Worm (Caenorhabditis elegans) whole organism, late embryonic: ENCODE data around the gene C05C9.3.
A peak's percentile ranks its signal among the peaks of the same experiment; 100 is the strongest.

ENCODE experiments used
- C08G9.2 ChIP-seq: sonication (generic microtip); optimal IDR thresholded peaks from 2 replicates; lab custom pipeline; 2016; ENCODE audit warnings: mild to moderate bottlenecking, missing genetic modification characterization, moderate library complexity, missing compliant biosample characterization
- F13H6.1 ChIP-seq: sonication (generic microtip); optimal IDR thresholded peaks from 2 replicates; lab custom pipeline; 2016; ENCODE audit warnings: missing genetic modification characterization, missing compliant biosample characterization
- K09A11.1 ChIP-seq: sonication (generic microtip); optimal IDR thresholded peaks from 2 replicates; lab custom pipeline; 2017; ENCODE audit warnings: antibody characterized with exemption, mild to moderate bottlenecking, missing genetic modification characterization, missing compliant biosample characterization; ENCODE audit not compliant: insufficient read depth
- T23F11.4 ChIP-seq: fragments of 200-800 bp; sonication (Bioruptor generic); optimal IDR thresholded peaks from 2 replicates; lab custom pipeline; 2018; ENCODE audit warnings: mild to moderate bottlenecking, missing genetic modification characterization, missing compliant biosample characterization
- ahr-1 ChIP-seq: sonication (generic microtip); optimal IDR thresholded peaks from 2 replicates; lab custom pipeline; 2016; ENCODE audit warnings: missing genetic modification characterization, missing compliant biosample characterization
- ama-1 ChIP-seq: fragments of 150-350 bp; optimal IDR thresholded peaks from 2 replicates; lab custom pipeline; 2014
- ceh-18 ChIP-seq: sonication (generic microtip); optimal IDR thresholded peaks from 2 replicates; lab custom pipeline; 2016; ENCODE audit warnings: missing genetic modification characterization, missing compliant biosample characterization
- ceh-19 ChIP-seq: fragments of 200-800 bp; sonication (Bioruptor generic); optimal IDR thresholded peaks from 2 replicates; lab custom pipeline; 2018; ENCODE audit warnings: mild to moderate bottlenecking, missing genetic modification characterization, missing compliant biosample characterization
- ceh-22 ChIP-seq: sonication (generic microtip); optimal IDR thresholded peaks from 2 replicates; lab custom pipeline; 2017; ENCODE audit warnings: missing biosample characterization, missing genetic modification characterization
- ceh-34 ChIP-seq: sonication (generic microtip); optimal IDR thresholded peaks from 2 replicates; lab custom pipeline; 2016; ENCODE audit warnings: mild to moderate bottlenecking, missing genetic modification characterization, missing compliant biosample characterization
- ceh-45 ChIP-seq: fragments of 200-800 bp; sonication (Bioruptor generic); IDR thresholded peaks from 2 replicates; pipeline ENCODE4 v1.3.6; 2022; ENCODE audit warnings: missing genetic modification reagents, missing genetic modification characterization, missing compliant biosample characterization
- dmd-4 ChIP-seq: sonication (generic microtip); optimal IDR thresholded peaks from 2 replicates; lab custom pipeline; 2016; ENCODE audit warnings: borderline replicate concordance, missing genetic modification characterization, missing compliant biosample characterization
- elt-2 ChIP-seq: sonication (generic microtip); optimal IDR thresholded peaks from 2 replicates; lab custom pipeline; 2016; ENCODE audit warnings: missing genetic modification reagents, missing genetic modification characterization, missing compliant biosample characterization
- elt-4 ChIP-seq: sonication (generic microtip); optimal IDR thresholded peaks from 2 replicates; lab custom pipeline; 2016; ENCODE audit warnings: missing genetic modification characterization, missing compliant biosample characterization
- ets-4 ChIP-seq: sonication (generic microtip); optimal IDR thresholded peaks from 2 replicates; lab custom pipeline; 2016; ENCODE audit warnings: missing genetic modification characterization, missing compliant biosample characterization
- eyg-1 ChIP-seq: sonication (generic microtip); optimal IDR thresholded peaks from 2 replicates; lab custom pipeline; 2016; ENCODE audit warnings: missing genotype, missing genetic modification characterization, missing compliant biosample characterization
- fkh-6 ChIP-seq: sonication (generic microtip); optimal IDR thresholded peaks from 2 replicates; lab custom pipeline; 2016; ENCODE audit warnings: missing genetic modification characterization, missing compliant biosample characterization
- hlh-15 ChIP-seq: sonication (generic microtip); optimal IDR thresholded peaks from 2 replicates; lab custom pipeline; 2016; ENCODE audit warnings: missing genetic modification characterization, missing compliant biosample characterization
- hlh-8 ChIP-seq: sonication (generic microtip); optimal IDR thresholded peaks from 2 replicates; lab custom pipeline; 2016; ENCODE audit warnings: missing genotype, missing genetic modification characterization, missing compliant biosample characterization
- npax-4 ChIP-seq: sonication (generic microtip); optimal IDR thresholded peaks from 2 replicates; lab custom pipeline; 2016; ENCODE audit warnings: missing genetic modification characterization, missing compliant biosample characterization
- odd-2 ChIP-seq: sonication (generic microtip); optimal IDR thresholded peaks from 2 replicates; lab custom pipeline; 2017; ENCODE audit warnings: antibody characterized with exemption, mild to moderate bottlenecking, missing genetic modification characterization, missing compliant biosample characterization
- pag-3 ChIP-seq: sonication (generic microtip); optimal IDR thresholded peaks from 2 replicates; lab custom pipeline; 2016; ENCODE audit warnings: missing compliant biosample characterization, missing genetic modification characterization, borderline replicate concordance
- pat-9 ChIP-seq: fragments of 200-800 bp; sonication (Bioruptor generic); optimal IDR thresholded peaks from 2 replicates; lab custom pipeline; 2018; ENCODE audit warnings: mild to moderate bottlenecking, missing genetic modification characterization, moderate library complexity, missing compliant biosample characterization
- pax-1 ChIP-seq: fragments of 150-350 bp; optimal IDR thresholded peaks from 2 replicates; lab custom pipeline; 2014; ENCODE audit warnings: missing biosample characterization, missing genetic modification characterization
- pha-4 ChIP-seq: fragments of 150-350 bp; optimal IDR thresholded peaks from 2 replicates; lab custom pipeline; 2018; ENCODE audit warnings: missing biosample characterization, missing genetic modification reagents, missing genetic modification characterization
- pqm-1 ChIP-seq: sonication (generic microtip); optimal IDR thresholded peaks from 2 replicates; lab custom pipeline; 2016; ENCODE audit warnings: missing genetic modification characterization, missing compliant biosample characterization
- rnt-1 ChIP-seq: sonication (generic microtip); optimal IDR thresholded peaks from 2 replicates; lab custom pipeline; 2016; ENCODE audit warnings: missing genetic modification characterization, missing compliant biosample characterization
- sdc-2 ChIP-seq: sonication (generic microtip); optimal IDR thresholded peaks from 2 replicates; lab custom pipeline; 2016; ENCODE audit warnings: missing genotype, missing genetic modification characterization, missing compliant biosample characterization
- sox-2 ChIP-seq: fragments of 200-800 bp; sonication (Bioruptor generic); IDR thresholded peaks from 2 replicates; pipeline ENCODE4 v1.3.6; 2022; ENCODE audit warnings: missing genetic modification reagents, missing genetic modification characterization, missing compliant biosample characterization
- sox-4 ChIP-seq: sonication (generic microtip); optimal IDR thresholded peaks from 2 replicates; lab custom pipeline; 2017; ENCODE audit warnings: mild to moderate bottlenecking, missing genetic modification characterization, inconsistent platforms, missing compliant biosample characterization
- syd-9 ChIP-seq: sonication (generic microtip); optimal IDR thresholded peaks from 2 replicates; lab custom pipeline; 2016; ENCODE audit warnings: mild to moderate bottlenecking, missing genetic modification characterization, moderate library complexity, missing compliant biosample characterization
- unc-3 ChIP-seq, 2 experiments: fragments of 200-800 bp in 1 of 2; sonication (Bioruptor generic) in 1 of 2; sonication (generic microtip) in 1 of 2; conservative IDR thresholded peaks in 1 of 2; optimal IDR thresholded peaks in 1 of 2; 2 replicates each; pipeline versions ENCODE4 v1.3.6 to Lab custom; 2016 to 2022; ENCODE audit warnings: missing compliant biosample characterization in 2 of 2, missing genetic modification characterization in 2 of 2, missing genetic modification reagents in 1 of 2
- unc-42 ChIP-seq: sonication (generic microtip); optimal IDR thresholded peaks from 2 replicates; lab custom pipeline; 2016; ENCODE audit warnings: missing genotype, missing genetic modification characterization, missing compliant biosample characterization
- unc-55 ChIP-seq: sonication (generic microtip); optimal IDR thresholded peaks from 2 replicates; lab custom pipeline; 2017; ENCODE audit warnings: missing biosample characterization, missing genetic modification reagents, missing genetic modification characterization
- ztf-16 ChIP-seq: sonication (generic microtip); optimal IDR thresholded peaks from 2 replicates; lab custom pipeline; 2017; ENCODE audit warnings: missing genetic modification characterization, missing compliant biosample characterization

The C05C9.3 gene

DNA sequence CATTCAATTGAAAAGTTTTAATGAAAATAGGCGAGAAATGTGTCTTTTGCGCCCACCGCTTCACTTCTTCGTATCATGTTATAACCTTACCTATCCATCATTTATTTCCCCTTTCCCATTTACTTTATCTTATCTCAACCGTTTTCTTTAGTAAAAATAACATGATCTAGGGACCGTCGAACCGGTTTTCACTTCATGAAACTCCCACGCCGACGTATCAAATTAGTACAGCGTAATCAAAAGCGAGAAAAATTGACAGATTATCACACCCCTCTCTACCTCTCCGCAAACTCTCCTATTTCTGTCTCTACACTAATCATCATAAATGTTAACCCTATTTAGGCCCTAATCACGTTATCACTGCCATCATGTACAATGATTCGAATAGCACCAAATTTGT is 15.6 kb downstream of the C05C9.3 start:
- TF ChIP-seq ztf-16 = no peak
- no peak for TF ChIP-seq elt-2 (tag; lab: Kevin White, UChicago)
- no peak for TF ChIP-seq pax-1 (tag; lab: Kevin White, UChicago)
- TF ChIP-seq ceh-19 (GFP tag; lab: Kevin White, UChicago) = no peak
- no peak for TF ChIP-seq pat-9 (tag; lab: Kevin White, UChicago)
- TF ChIP-seq eyg-1 (tag; lab: Kevin White, UChicago) = no peak
- TF ChIP-seq rnt-1 = no peak
- TF ChIP-seq C08G9.2 (tag; lab: Kevin White, UChicago) = no peak
- no peak for TF ChIP-seq sox-2 (GFP tag; lab: Robert Waterston, UW)
- TF ChIP-seq pag-3 (tag; lab: Kevin White, UChicago) = no peak
- TF ChIP-seq pqm-1 (tag; lab: Kevin White, UChicago) = no peak
- no peak for TF ChIP-seq ama-1 (lab: Kevin White, UChicago)
- no peak for TF ChIP-seq ets-4 (tag; lab: Kevin White, UChicago)
- TF ChIP-seq odd-2 (tag; lab: Kevin White, UChicago) = no peak

DNA sequence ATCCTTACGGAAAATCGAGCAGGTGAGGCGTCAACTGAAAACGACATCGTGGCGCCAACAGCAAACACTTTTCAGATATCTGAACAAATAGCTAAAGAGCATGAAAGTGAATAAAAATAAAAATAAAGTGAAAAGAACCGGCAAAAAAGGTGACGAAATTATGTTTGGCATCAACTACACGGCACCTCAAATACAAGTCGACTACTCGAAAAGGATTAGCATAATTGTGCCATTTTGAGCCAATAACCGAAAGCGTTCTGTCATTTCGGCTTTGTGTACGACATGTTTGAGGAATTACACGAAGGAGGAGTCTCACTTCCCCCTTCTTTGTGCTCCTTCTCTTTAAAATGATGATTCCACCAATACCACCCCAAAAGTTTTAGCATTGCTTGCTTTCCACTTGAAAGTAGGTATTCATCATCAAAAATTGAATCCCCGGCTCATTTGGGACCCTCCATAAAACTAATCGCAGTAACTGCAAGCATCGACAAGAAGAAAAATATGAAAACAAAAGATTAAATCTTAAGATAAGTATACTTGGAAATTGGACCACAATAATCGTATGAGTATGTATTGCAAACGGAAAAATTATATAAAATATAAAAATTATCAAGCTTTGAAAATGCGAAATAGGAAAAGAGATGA is 17.7 kb downstream of the C05C9.3 start:
- TF ChIP-seq pha-4 (tag; lab: Kevin White, UChicago) (no peak), unc-55 (GFP tag; lab: Kevin White, UChicago) (no peak), hlh-8 (tag; lab: Kevin White, UChicago) (no peak), unc-3 (GFP tag; conservative IDR thresholded peaks at IDR 0.05; lab: Robert Waterston, UW) (no peak), unc-3 (tag; optimal IDR thresholded peaks at IDR 0.05; lab: Kevin White, UChicago) (no peak), ahr-1 (tag; lab: Kevin White, UChicago) (no peak), dmd-4 (tag; lab: Kevin White, UChicago) (no peak), fkh-6 (tag; lab: Kevin White, UChicago) (no peak), hlh-15 (tag; lab: Kevin White, UChicago) (no peak), syd-9 (tag; lab: Kevin White, UChicago) (no peak), ceh-34 (no peak), F13H6.1 (tag; lab: Kevin White, UChicago) (no peak), ceh-45 (no peak), ztf-16 (no peak), C08G9.2 (tag; lab: Kevin White, UChicago) (no peak), ets-4 (tag; lab: Kevin White, UChicago) (no peak)

DNA sequence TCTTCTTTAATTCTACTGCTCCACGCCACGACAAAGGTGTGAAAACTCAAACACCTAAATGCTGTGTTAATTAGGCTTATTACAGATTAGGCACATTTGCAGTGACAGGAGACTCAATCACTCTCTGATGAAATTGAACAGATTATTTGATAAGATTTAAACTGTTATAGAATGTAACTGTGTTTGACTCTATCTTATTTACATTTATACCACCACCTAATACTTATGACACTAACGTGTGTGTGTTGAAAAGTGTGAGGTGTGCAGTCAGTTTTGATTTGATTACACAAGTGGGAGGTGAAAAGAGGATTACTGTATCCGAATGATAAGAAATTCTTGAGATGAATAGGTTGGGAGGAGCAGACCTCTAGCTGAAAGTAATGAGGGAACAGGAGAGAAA is 20.4 kb downstream of the C05C9.3 start:
- TF ChIP-seq elt-2 (tag; lab: Kevin White, UChicago) (peak; percentile 49), unc-42 (tag; lab: Kevin White, UChicago) (no peak), ceh-22 (no peak), ceh-18 (tag; lab: Kevin White, UChicago) (no peak), npax-4 (tag; lab: Kevin White, UChicago) (no peak), T23F11.4 (GFP tag; lab: Kevin White, UChicago) (no peak), ceh-34 (no peak)

DNA sequence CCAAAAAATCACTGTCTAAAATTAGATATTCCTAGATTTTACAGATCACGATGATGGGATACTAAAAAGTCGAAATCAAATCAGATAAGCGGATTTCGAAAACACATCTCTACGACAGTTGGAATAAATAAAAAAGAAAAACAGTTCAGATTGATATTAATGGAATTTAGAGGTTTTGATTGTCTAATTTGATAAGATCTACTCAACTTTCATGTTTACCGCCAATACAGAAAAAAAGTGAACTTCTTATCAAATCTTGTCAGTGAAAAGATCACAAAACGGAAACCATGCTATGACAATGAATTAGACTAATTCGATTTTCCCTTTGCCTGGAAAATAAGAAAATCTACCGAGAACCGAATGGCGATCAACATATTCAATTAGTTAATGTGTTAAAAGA is 26.4 kb downstream of the C05C9.3 start:
- no peak for TF ChIP-seq K09A11.1
- TF ChIP-seq elt-4 (tag; lab: Kevin White, UChicago) = no peak
- no peak for TF ChIP-seq pha-4 (tag; lab: Kevin White, UChicago)
- no peak for TF ChIP-seq sox-4 (tag; lab: Kevin White, UChicago)
- TF ChIP-seq sdc-2 = no peak
- no peak for TF ChIP-seq ahr-1 (tag; lab: Kevin White, UChicago)
